Fruit fly (Drosophila melanogaster) Kc167 (cell line): ENCODE measurements around the gene Hex-t1.

Experiments used
- Myc ChIP-seq: fragments of >200 bp; optimal IDR thresholded peaks from 2 replicates; lab custom pipeline; 2017; ENCODE audit warnings: missing external identifiers
- h ChIP-seq: fragments of >200 bp; optimal IDR thresholded peaks from 3 replicates; lab custom pipeline; 2018; ENCODE audit warnings: missing external identifiers
- psq ChIP-seq: fragments of >200 bp; optimal IDR thresholded peaks from 2 replicates; lab custom pipeline; 2017; ENCODE audit warnings: missing external identifiers

DNA sequence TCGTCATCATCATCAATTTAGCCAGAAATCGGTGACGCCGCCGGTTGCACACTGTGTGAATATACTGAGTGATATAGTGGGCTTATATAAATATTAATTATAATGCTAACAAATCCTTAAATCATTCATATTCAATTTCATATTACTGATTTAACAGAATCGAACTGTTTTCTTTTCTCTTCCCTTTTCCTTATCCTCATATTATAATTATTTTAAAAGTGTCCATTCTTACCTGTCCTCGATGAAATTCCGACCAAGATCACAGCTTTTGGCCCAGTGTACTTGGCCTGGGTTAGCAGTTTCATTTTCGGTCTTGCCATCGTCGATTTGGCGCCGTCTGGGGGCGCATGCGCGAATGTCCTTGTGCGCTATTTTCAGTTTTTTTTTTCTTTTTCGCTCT, 15.9 kb upstream of the Hex-t1 start:
- TF ChIP-seq psq = no peak
- no peak for TF ChIP-seq Myc (lab: Kevin White, UChicago)
- no peak for TF ChIP-seq h
